Worm (Caenorhabditis elegans): ENCODE data around the gene Y82E9BL.1.

- TF ChIP-seq T22C8.4 (GFP tag; IDR thresholded peaks at IDR 0.05) = no peak
- no peak for TF ChIP-seq tab-1 (GFP tag; IDR thresholded peaks at IDR 0.05)
- no peak for TF ChIP-seq ztf-23 (GFP tag; IDR thresholded peaks at IDR 0.05)
- no peak for TF ChIP-seq ztf-29 (GFP tag; IDR thresholded peaks at IDR 0.05)
- TF ChIP-seq ref-1 (GFP tag; conservative IDR thresholded peaks at IDR 0.05) = no peak
- TF ChIP-seq med-1 (GFP tag; optimal IDR thresholded peaks at IDR 0.05; ENCODE audit: insufficient read depth) = no peak
- TF ChIP-seq cog-1 (tag; optimal IDR thresholded peaks at IDR 0.05) = no peak
- no peak for TF ChIP-seq flt-1 (GFP tag; IDR thresholded peaks at IDR 0.05)
Measured at ce11 chrIII:1347003-1347402, 8.2 kb downstream of the Y82E9BL.1 start.

All from whole organism, midembryonic.